Fruit fly (Drosophila melanogaster) whole organism, embryonic: ENCODE results near the gene TwdlF.

Source experiments
- Abd-B ChIP-seq: fragments of 200-800 bp; sonication (Bioruptor generic); optimal IDR thresholded peaks from 2 replicates; lab custom pipeline; 2018; ENCODE audit warnings: missing biosample characterization, mild to moderate bottlenecking, missing genetic modification characterization, moderate library complexity
- Atf3 ChIP-seq: fragments of 200-800 bp; sonication (Bioruptor generic); optimal IDR thresholded peaks from 3 replicates; lab custom pipeline; 2016; ENCODE audit warnings: missing biosample characterization, missing genetic modification characterization
- B-H2 ChIP-seq: fragments of 200-800 bp; sonication (Bioruptor generic); optimal IDR thresholded peaks from 2 replicates; lab custom pipeline; 2018; ENCODE audit warnings: missing biosample characterization, mild to moderate bottlenecking, missing genetic modification characterization
- CG10267 ChIP-seq: fragments of 200-800 bp; sonication (Bioruptor generic); optimal IDR thresholded peaks from 2 replicates; lab custom pipeline; 2018; ENCODE audit warnings: missing biosample characterization, mild to moderate bottlenecking, missing genetic modification characterization, moderate library complexity
- CG10543 ChIP-seq: fragments of 200-800 bp; sonication (Bioruptor generic); optimal IDR thresholded peaks from 3 replicates; lab custom pipeline; 2017; ENCODE audit warnings: missing biosample characterization, mild to moderate bottlenecking, missing genetic modification characterization, moderate library complexity
- CG10979 ChIP-seq: fragments of 200-800 bp; sonication (Bioruptor generic); optimal IDR thresholded peaks from 2 replicates; lab custom pipeline; 2018; ENCODE audit warnings: missing biosample characterization, mild to moderate bottlenecking, missing genetic modification characterization, moderate library complexity
- CG11696 ChIP-seq: fragments of 200-800 bp; sonication (Bioruptor generic); IDR thresholded peaks from 2 replicates; pipeline ENCODE4 v1.3.6; 2022; ENCODE audit warnings: missing biosample characterization, missing genetic modification characterization
- CG13624 ChIP-seq: fragments of 200-800 bp; sonication (Bioruptor generic); optimal IDR thresholded peaks from 2 replicates; lab custom pipeline; 2016; ENCODE audit warnings: missing biosample characterization, missing genetic modification characterization
- CG17568 ChIP-seq: fragments of 200-800 bp; sonication (Bioruptor generic); optimal IDR thresholded peaks from 2 replicates; lab custom pipeline; 2018; ENCODE audit warnings: missing biosample characterization, mild to moderate bottlenecking, missing genetic modification characterization, moderate library complexity
- CG1792 ChIP-seq: fragments of 200-800 bp; sonication (Bioruptor generic); optimal IDR thresholded peaks from 2 replicates; lab custom pipeline; 2016; ENCODE audit warnings: missing biosample characterization, missing genetic modification characterization
- CG18599 ChIP-seq: fragments of 200-800 bp; sonication (Bioruptor generic); optimal IDR thresholded peaks from 3 replicates; lab custom pipeline; 2017; ENCODE audit warnings: missing biosample characterization, missing genetic modification characterization, mild to moderate bottlenecking, moderate library complexity, missing genetic modification reagents
- CG31441 ChIP-seq: fragments of 200-800 bp; sonication (Bioruptor generic); IDR thresholded peaks from 2 replicates; pipeline ENCODE4 v1.3.6; 2022; ENCODE audit warnings: missing biosample characterization, missing genetic modification characterization
- CG32767 ChIP-seq: fragments of 200-800 bp; sonication (Bioruptor generic); IDR thresholded peaks from 2 replicates; pipeline ENCODE4 v1.3.6; 2022; ENCODE audit warnings: missing biosample characterization, missing genetic modification characterization
- CG3281 ChIP-seq: fragments of 200-800 bp; sonication (Bioruptor generic); optimal IDR thresholded peaks from 3 replicates; lab custom pipeline; 2017; ENCODE audit warnings: missing biosample characterization, mild to moderate bottlenecking, missing genetic modification characterization
- CG4730 ChIP-seq: fragments of 200-800 bp; sonication (Bioruptor generic); IDR thresholded peaks from 2 replicates; pipeline ENCODE4 v1.3.6; 2022; ENCODE audit warnings: missing biosample characterization, missing genetic modification characterization
- CG5180 ChIP-seq: fragments of 200-800 bp; sonication (Bioruptor generic); optimal IDR thresholded peaks from 3 replicates; lab custom pipeline; 2017; ENCODE audit warnings: missing biosample characterization, missing genetic modification characterization, mild to moderate bottlenecking, moderate library complexity, missing genetic modification reagents
- CG7987 ChIP-seq: fragments of 200-800 bp; sonication (Bioruptor generic); optimal IDR thresholded peaks from 2 replicates; lab custom pipeline; 2018; ENCODE audit warnings: missing biosample characterization, mild to moderate bottlenecking, missing genetic modification characterization, moderate library complexity
- CG9609 ChIP-seq: fragments of 200-800 bp; sonication (Bioruptor generic); optimal IDR thresholded peaks from 3 replicates; lab custom pipeline; 2016; ENCODE audit warnings: missing biosample characterization, missing genetic modification characterization
- Dek ChIP-seq: fragments of 200-800 bp; sonication (Bioruptor generic); optimal IDR thresholded peaks from 3 replicates; lab custom pipeline; 2019; ENCODE audit warnings: missing biosample characterization, mild to moderate bottlenecking, missing genetic modification characterization, moderate library complexity
- GATAe ChIP-seq: fragments of 200-800 bp; sonication (Bioruptor generic); conservative IDR thresholded peaks from 2 replicates; pipeline ENCODE4 v1.3.6; 2022; ENCODE audit warnings: missing biosample characterization, missing genetic modification characterization
- Gsc ChIP-seq: fragments of 200-800 bp; sonication (Bioruptor generic); IDR thresholded peaks from 2 replicates; pipeline ENCODE4 v1.3.6; 2022; ENCODE audit warnings: missing biosample characterization, missing genetic modification characterization
- H15 ChIP-seq: fragments of 200-800 bp; sonication (Bioruptor generic); IDR thresholded peaks from 3 replicates; pipeline ENCODE4 v1.3.6; 2022; ENCODE audit warnings: missing biosample characterization, missing genetic modification characterization
- H2.0 ChIP-seq: fragments of 200-800 bp; sonication (Bioruptor generic); IDR thresholded peaks from 2 replicates; pipeline ENCODE4 v1.3.6; 2022; ENCODE audit warnings: missing biosample characterization, missing genetic modification characterization
- HLH4C ChIP-seq: fragments of 200-800 bp; sonication (Bioruptor generic); IDR thresholded peaks from 3 replicates; pipeline ENCODE4 v1.3.6; 2022; ENCODE audit warnings: missing biosample characterization, missing genetic modification characterization; ENCODE audit not compliant: partially characterized antibody
- HmgZ ChIP-seq: fragments of 200-800 bp; sonication (Bioruptor generic); optimal IDR thresholded peaks from 2 replicates; lab custom pipeline; 2018; ENCODE audit warnings: missing biosample characterization, mild to moderate bottlenecking, missing genetic modification characterization
- Hmx ChIP-seq: fragments of 200-800 bp; sonication (Bioruptor generic); optimal IDR thresholded peaks from 2 replicates; lab custom pipeline; 2016; ENCODE audit warnings: missing biosample characterization, missing genetic modification characterization
- Hr39 ChIP-seq: fragments of >200 bp; optimal IDR thresholded peaks from 2 replicates; lab custom pipeline; 2017
- Jarid2 ChIP-seq: fragments of 200-800 bp; sonication (Bioruptor generic); optimal IDR thresholded peaks from 3 replicates; lab custom pipeline; 2017; ENCODE audit warnings: mild to moderate bottlenecking, missing biosample characterization, missing genetic modification reagents, missing genetic modification characterization
- Myb ChIP-seq: fragments of 200-800 bp; sonication (Bioruptor generic); optimal IDR thresholded peaks from 2 replicates; lab custom pipeline; 2016; ENCODE audit warnings: missing biosample characterization, missing genetic modification characterization
- NC2β ChIP-seq: fragments of 200-800 bp; sonication (Bioruptor generic); optimal IDR thresholded peaks from 2 replicates; lab custom pipeline; 2016; ENCODE audit warnings: missing biosample characterization, missing genetic modification characterization
- Poxn ChIP-seq: fragments of 200-800 bp; sonication (Bioruptor generic); IDR thresholded peaks from 2 replicates; pipeline ENCODE4 v1.3.6; 2022; ENCODE audit warnings: missing biosample characterization, missing genetic modification characterization
- TFAM ChIP-seq: fragments of 200-800 bp; sonication (Bioruptor generic); optimal IDR thresholded peaks from 2 replicates; lab custom pipeline; 2017; ENCODE audit warnings: missing biosample characterization, missing genetic modification characterization, inconsistent platforms
- Vsx1 ChIP-seq: fragments of 200-800 bp; sonication (Bioruptor generic); optimal IDR thresholded peaks from 2 replicates; lab custom pipeline; 2017; ENCODE audit warnings: missing biosample characterization, mild to moderate bottlenecking, missing genetic modification characterization, missing genetic modification reagents
- bigmax ChIP-seq: fragments of 200-800 bp; sonication (Bioruptor generic); optimal IDR thresholded peaks from 2 replicates; lab custom pipeline; 2018; ENCODE audit warnings: missing biosample characterization, mild to moderate bottlenecking, missing genetic modification characterization
- br ChIP-seq: fragments of >200 bp; optimal IDR thresholded peaks from 2 replicates; lab custom pipeline; 2017
- cato ChIP-seq: fragments of 200-800 bp; sonication (Bioruptor generic); optimal IDR thresholded peaks from 2 replicates; lab custom pipeline; 2016; ENCODE audit warnings: missing biosample characterization, missing genetic modification characterization, borderline replicate concordance
- caup ChIP-seq: fragments of 200-800 bp; sonication (Bioruptor generic); optimal IDR thresholded peaks from 3 replicates; lab custom pipeline; 2017; ENCODE audit warnings: missing biosample characterization, mild to moderate bottlenecking, missing genetic modification characterization, moderate library complexity; ENCODE audit not compliant: severe bottlenecking
- danr ChIP-seq: fragments of 200-800 bp; sonication (Bioruptor generic); IDR thresholded peaks from 2 replicates; pipeline ENCODE4 v1.3.6; 2022; ENCODE audit warnings: missing biosample characterization, missing genetic modification characterization
- exex ChIP-seq: fragments of 200-800 bp; sonication (Bioruptor generic); optimal IDR thresholded peaks from 4 replicates; lab custom pipeline; 2018; ENCODE audit warnings: missing biosample characterization, mild to moderate bottlenecking, missing genetic modification characterization, moderate library complexity
- h ChIP-seq: fragments of >200 bp; optimal IDR thresholded peaks from 2 replicates; lab custom pipeline; 2017
- jigr1 ChIP-seq: fragments of 200-800 bp; sonication (Bioruptor generic); IDR thresholded peaks from 3 replicates; pipeline ENCODE4 v1.3.6; 2022; ENCODE audit warnings: missing biosample characterization, missing genetic modification characterization
- maf-S ChIP-seq: fragments of 200-800 bp; sonication (Bioruptor generic); optimal IDR thresholded peaks from 2 replicates; lab custom pipeline; 2016; ENCODE audit warnings: missing biosample characterization, missing genetic modification characterization
- pho ChIP-seq: fragments of 200-800 bp; sonication (Bioruptor generic); optimal IDR thresholded peaks from 2 replicates; lab custom pipeline; 2016; ENCODE audit warnings: missing biosample characterization, missing genetic modification characterization
- ranshi ChIP-seq: fragments of 200-800 bp; sonication (Bioruptor generic); IDR thresholded peaks from 2 replicates; pipeline ENCODE4 v1.3.6; 2022; ENCODE audit warnings: missing biosample characterization, missing genetic modification characterization
- sd ChIP-seq: fragments of 200-800 bp; sonication (Bioruptor generic); optimal IDR thresholded peaks from 3 replicates; lab custom pipeline; 2018; ENCODE audit warnings: missing biosample characterization, mild to moderate bottlenecking, missing genetic modification characterization, moderate library complexity
- sima ChIP-seq: fragments of 200-800 bp; sonication (Bioruptor generic); optimal IDR thresholded peaks from 2 replicates; lab custom pipeline; 2016; ENCODE audit warnings: missing biosample characterization, missing genetic modification characterization
- slou ChIP-seq: fragments of 200-800 bp; sonication (Bioruptor generic); optimal IDR thresholded peaks from 3 replicates; lab custom pipeline; 2016; ENCODE audit warnings: missing biosample characterization, missing genetic modification characterization
- slp2 ChIP-seq: fragments of 200-800 bp; sonication (Bioruptor generic); optimal IDR thresholded peaks from 2 replicates; lab custom pipeline; 2016; ENCODE audit warnings: missing biosample characterization, missing genetic modification characterization
- tio ChIP-seq: fragments of 200-800 bp; sonication (Bioruptor generic); optimal IDR thresholded peaks from 2 replicates; lab custom pipeline; 2017; ENCODE audit warnings: missing biosample characterization, missing genetic modification characterization, inconsistent platforms
- zen ChIP-seq: fragments of 200-800 bp; sonication (Bioruptor generic); optimal IDR thresholded peaks from 3 replicates; lab custom pipeline; 2018; ENCODE audit warnings: missing biosample characterization, mild to moderate bottlenecking, missing genetic modification characterization, moderate library complexity

Gene TwdlF

DNA sequence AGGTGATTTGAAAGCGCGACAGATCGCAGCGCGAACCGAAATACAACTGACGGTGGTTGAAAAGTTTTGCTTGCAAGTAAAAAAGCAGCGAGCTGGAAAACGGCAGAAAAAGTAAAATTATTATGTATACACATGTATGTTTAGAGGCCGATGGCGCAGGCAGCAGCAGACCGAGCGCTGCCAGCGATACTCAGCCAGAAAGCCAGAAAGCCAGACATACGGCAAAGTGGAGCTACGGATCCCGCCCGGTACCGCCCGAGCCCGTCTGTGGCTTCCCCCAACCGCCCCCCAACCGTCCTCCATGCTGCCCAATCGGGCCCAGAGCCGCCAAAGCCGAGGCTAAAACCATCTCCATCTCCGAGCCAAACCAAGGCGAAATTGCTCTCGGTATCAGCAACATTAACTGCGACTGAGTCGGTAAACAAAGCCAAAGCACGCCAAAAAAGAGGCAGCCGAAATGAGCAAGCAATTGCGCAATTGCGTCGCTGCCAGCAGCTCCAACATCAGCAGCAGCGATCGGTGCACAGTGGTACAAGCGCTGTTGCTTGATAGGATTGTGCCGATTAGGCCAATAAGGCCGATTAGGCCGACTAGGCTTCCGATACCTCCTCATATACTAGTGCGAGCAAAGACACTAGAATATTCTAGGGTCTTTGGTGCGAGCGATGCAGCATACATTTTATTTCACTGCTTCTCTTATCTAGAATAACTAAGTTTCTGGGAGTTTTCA, 31.4 kb upstream of the TwdlF start, which contains the start of gene CG14636 (continued):
- 0 out of 3 replicates have a peak, but pooled peaks have one; percentile 49 for TF ChIP-seq H15
- TF ChIP-seq pho (GFP tag; lab: Kevin White, UChicago) = peak; percentile 62
- TF ChIP-seq CG32767 (GFP tag; lab: Robert Waterston, UW) = 0 out of 2 replicates have a peak, but pooled peaks have one; percentile 18
- TF ChIP-seq CG10543 (GFP tag; lab: Kevin White, UChicago) = peak; percentile 92
- no peak for TF ChIP-seq Vsx1 (GFP tag; lab: Kevin White, UChicago)
- TF ChIP-seq tio (GFP tag; lab: Kevin White, UChicago) = peak; percentile 59
- peak; percentile 78 for TF ChIP-seq CG13624 (GFP tag; lab: Kevin White, UChicago)
- peak; percentile 8 for TF ChIP-seq sd (tag; lab: Kevin White, UChicago)
- TF ChIP-seq Jarid2 (GFP tag; lab: Kevin White, UChicago) = peak; percentile 30
- no peak for TF ChIP-seq Hmx
- peak; percentile 12; the same call in 1 of the 2 replicates for TF ChIP-seq Gsc (GFP tag; lab: Robert Waterston, UW)
- TF ChIP-seq GATAe = peak; percentile 48; the same call in 1 of the 2 replicates
- TF ChIP-seq Myb (GFP tag; lab: Kevin White, UChicago) = peak; percentile 53
- peak; percentile 47 for TF ChIP-seq CG5180 (GFP tag; lab: Kevin White, UChicago)
- TF ChIP-seq CG10979 (tag; lab: Kevin White, UChicago) = no peak
- no peak for TF ChIP-seq Hr39 (lab: Kevin White, UChicago)
- peak; percentile 48; the same call in 1 of the 2 replicates for TF ChIP-seq ranshi (GFP tag; lab: Robert Waterston, UW)
- no peak for TF ChIP-seq cato (GFP tag; lab: Kevin White, UChicago)
- TF ChIP-seq CG4730 (GFP tag; lab: Robert Waterston, UW) = peak; percentile 55
- no peak for TF ChIP-seq bigmax
- peak; percentile 57; the same call in 1 of the 2 replicates for TF ChIP-seq H2.0 (GFP tag; lab: Robert Waterston, UW)
- peak; percentile 35 for TF ChIP-seq slou (GFP tag; lab: Kevin White, UChicago)
- TF ChIP-seq CG1792 (GFP tag; lab: Kevin White, UChicago) = peak; percentile 37
- peak; percentile 54; the same call in 1 of the 3 replicates for TF ChIP-seq HLH4C
- TF ChIP-seq slp2 (GFP tag; lab: Kevin White, UChicago) = peak; percentile 74
- no peak for TF ChIP-seq CG7987
- peak; percentile 73 for TF ChIP-seq danr (GFP tag; lab: Robert Waterston, UW)
- TF ChIP-seq caup = peak; percentile 67
- peak; percentile 30 for TF ChIP-seq Dek
- TF ChIP-seq CG10267 = peak; percentile 21
- TF ChIP-seq Poxn (GFP tag; lab: Robert Waterston, UW) = 0 out of 2 replicates have a peak, but pooled peaks have one; percentile 16
- no peak for TF ChIP-seq sima (GFP tag; lab: Kevin White, UChicago)
- TF ChIP-seq maf-S (GFP tag; lab: Kevin White, UChicago) = peak; percentile 44
- peak; percentile 57 for TF ChIP-seq Abd-B (GFP tag; lab: Kevin White, UChicago)
- TF ChIP-seq br = no peak
- TF ChIP-seq CG9609 (GFP tag; lab: Kevin White, UChicago) = peak; percentile 78
- TF ChIP-seq HmgZ (tag; lab: Kevin White, UChicago) = peak; percentile 79
- no peak for TF ChIP-seq exex (tag; lab: Kevin White, UChicago)
- TF ChIP-seq CG18599 (GFP tag; lab: Kevin White, UChicago) = peak; percentile 83
- no peak for TF ChIP-seq zen (tag; lab: Kevin White, UChicago)
- no peak for TF ChIP-seq TFAM (GFP tag; lab: Kevin White, UChicago)
- TF ChIP-seq CG17568 (GFP tag; lab: Kevin White, UChicago) = peak; percentile 7
- TF ChIP-seq h (lab: Kevin White, UChicago) = no peak
- peak; percentile 32; the same call in 1 of the 2 replicates for TF ChIP-seq CG11696 (GFP tag; lab: Robert Waterston, UW)
- peak; percentile 67; the same call in 2 of the 3 replicates for TF ChIP-seq jigr1 (GFP tag; lab: Robert Waterston, UW)
- peak; percentile 49 for TF ChIP-seq CG31441 (GFP tag; lab: Robert Waterston, UW)
- TF ChIP-seq B-H2 (GFP tag; lab: Kevin White, UChicago) = no peak
- TF ChIP-seq Atf3 (GFP tag; lab: Kevin White, UChicago) = peak; percentile 28
- TF ChIP-seq NC2β (GFP tag; lab: Kevin White, UChicago) = peak; percentile 62
- peak; percentile 71 for TF ChIP-seq CG3281
